Worm (Caenorhabditis elegans): ENCODE data around the gene tlp-1.
A peak's percentile ranks its signal among the peaks of the same experiment; 100 is the strongest.
"Not testable (repeated sequence)": the region's sequence is repeated elsewhere in the genome, so short reads cannot be mapped to it uniquely, and the experiment has no call there.

Gene tlp-1

ce11 chrIV:13684827-13685226 lies 19.1 kb downstream of the tlp-1 start:
- TF ChIP-seq med-1 (GFP tag; optimal IDR thresholded peaks at IDR 0.05; ENCODE audit: insufficient read depth) (no peak), ztf-29 (GFP tag; IDR thresholded peaks at IDR 0.05) (no peak), tab-1 (GFP tag; IDR thresholded peaks at IDR 0.05) (no peak), klf-2 (GFP tag; conservative IDR thresholded peaks at IDR 0.05) (no peak), flt-1 (GFP tag; IDR thresholded peaks at IDR 0.05) (no peak)

DNA sequence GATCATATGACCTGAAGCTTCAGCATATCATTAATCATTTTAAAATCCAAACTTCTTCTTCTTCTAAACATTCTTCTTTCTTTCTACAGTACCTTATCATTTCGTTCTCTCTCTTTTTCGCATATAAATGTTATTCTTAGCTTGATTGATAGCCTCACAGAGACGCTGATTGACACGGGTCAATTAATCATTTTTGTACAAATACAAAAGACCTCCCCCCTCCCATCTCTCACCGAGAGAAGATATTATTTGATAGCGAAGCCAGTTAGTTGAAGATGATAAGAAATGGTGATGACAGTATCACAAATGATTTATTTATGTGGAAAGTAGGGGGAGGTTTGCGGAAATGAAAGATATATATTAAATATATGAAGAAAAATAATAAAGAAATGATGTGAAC lies 21.1 kb downstream of the tlp-1 start:
- TF ChIP-seq ztf-29 (GFP tag; IDR thresholded peaks at IDR 0.05), result no peak
- TF ChIP-seq med-1 (GFP tag; optimal IDR thresholded peaks at IDR 0.05; ENCODE audit: insufficient read depth), result no peak
- no peak for TF ChIP-seq ref-1 (GFP tag; conservative IDR thresholded peaks at IDR 0.05)
- TF ChIP-seq ztf-23 (GFP tag; IDR thresholded peaks at IDR 0.05), result no peak
- TF ChIP-seq flt-1 (GFP tag; IDR thresholded peaks at IDR 0.05), result no peak
- TF ChIP-seq T22C8.4 (GFP tag; IDR thresholded peaks at IDR 0.05), result no peak
- no peak for TF ChIP-seq cog-1 (tag; optimal IDR thresholded peaks at IDR 0.05)
- TF ChIP-seq tab-1 (GFP tag; IDR thresholded peaks at IDR 0.05), result no peak

ce11 chrIV:13679495-13679894 lies 24.4 kb downstream of the tlp-1 start:
- TF ChIP-seq med-1 (GFP tag; optimal IDR thresholded peaks at IDR 0.05; ENCODE audit: insufficient read depth) (no peak), ztf-29 (GFP tag; IDR thresholded peaks at IDR 0.05) (no peak), ztf-23 (GFP tag; IDR thresholded peaks at IDR 0.05) (no peak), ref-1 (GFP tag; conservative IDR thresholded peaks at IDR 0.05) (no peak), tab-1 (GFP tag; IDR thresholded peaks at IDR 0.05) (no peak), T22C8.4 (GFP tag; IDR thresholded peaks at IDR 0.05) (no peak), flt-1 (GFP tag; IDR thresholded peaks at IDR 0.05) (no peak), klf-2 (GFP tag; conservative IDR thresholded peaks at IDR 0.05) (no peak), cog-1 (tag; optimal IDR thresholded peaks at IDR 0.05) (no peak)

- no peak for TF ChIP-seq tab-1 (GFP tag; IDR thresholded peaks at IDR 0.05)
These were observed 25.2 kb downstream of the tlp-1 start, which contains the start of gene srlf-26 for ce11 chrIV:13678649-13679048. Gene srlf-26, plus strand, starts transcription at chrIV:13678949.

- TF ChIP-seq flt-1 (GFP tag; IDR thresholded peaks at IDR 0.05) (no peak), ztf-23 (GFP tag; IDR thresholded peaks at IDR 0.05) (no peak), ref-1 (GFP tag; conservative IDR thresholded peaks at IDR 0.05) (no peak), med-1 (GFP tag; optimal IDR thresholded peaks at IDR 0.05; ENCODE audit: insufficient read depth) (no peak), klf-2 (GFP tag; conservative IDR thresholded peaks at IDR 0.05) (no peak), cog-1 (tag; optimal IDR thresholded peaks at IDR 0.05) (no peak), tab-1 (GFP tag; IDR thresholded peaks at IDR 0.05) (no peak), T22C8.4 (GFP tag; IDR thresholded peaks at IDR 0.05) (no peak), ztf-29 (GFP tag; IDR thresholded peaks at IDR 0.05) (no peak)
These were observed 30.4 kb downstream of the tlp-1 start, which contains the start of gene oac-48 for ce11 chrIV:13673504-13673903. Gene oac-48, plus strand, starts transcription at chrIV:13673804.

ce11 chrIV:13667975-13668374 lies 35.9 kb downstream of the tlp-1 start:
- peak; percentile 79 for TF ChIP-seq flt-1 (GFP tag; IDR thresholded peaks at IDR 0.05)

- no peak for TF ChIP-seq ref-1 (GFP tag; conservative IDR thresholded peaks at IDR 0.05)
- TF ChIP-seq cog-1 (tag; optimal IDR thresholded peaks at IDR 0.05), result no peak
- TF ChIP-seq med-1 (GFP tag; optimal IDR thresholded peaks at IDR 0.05; ENCODE audit: insufficient read depth), result no peak
- no peak for TF ChIP-seq tab-1 (GFP tag; IDR thresholded peaks at IDR 0.05)
- no peak for TF ChIP-seq ztf-23 (GFP tag; IDR thresholded peaks at IDR 0.05)
- no peak for TF ChIP-seq ztf-29 (GFP tag; IDR thresholded peaks at IDR 0.05)
- no peak for TF ChIP-seq flt-1 (GFP tag; IDR thresholded peaks at IDR 0.05)
- TF ChIP-seq T22C8.4 (GFP tag; IDR thresholded peaks at IDR 0.05), result no peak
- no peak for TF ChIP-seq klf-2 (GFP tag; conservative IDR thresholded peaks at IDR 0.05)
These were observed 36.9 kb downstream of the tlp-1 start, which contains the start of gene fbxa-215 for ce11 chrIV:13666849-13667430. Gene fbxa-215, minus strand, starts transcription at chrIV:13666909.

- TF ChIP-seq T22C8.4 (GFP tag; IDR thresholded peaks at IDR 0.05) (no peak), cog-1 (tag; optimal IDR thresholded peaks at IDR 0.05) (no peak), ztf-23 (GFP tag; IDR thresholded peaks at IDR 0.05) (no peak)
These were observed 38.8 kb downstream of the tlp-1 start for ce11 chrIV:13665073-13665472.

DNA sequence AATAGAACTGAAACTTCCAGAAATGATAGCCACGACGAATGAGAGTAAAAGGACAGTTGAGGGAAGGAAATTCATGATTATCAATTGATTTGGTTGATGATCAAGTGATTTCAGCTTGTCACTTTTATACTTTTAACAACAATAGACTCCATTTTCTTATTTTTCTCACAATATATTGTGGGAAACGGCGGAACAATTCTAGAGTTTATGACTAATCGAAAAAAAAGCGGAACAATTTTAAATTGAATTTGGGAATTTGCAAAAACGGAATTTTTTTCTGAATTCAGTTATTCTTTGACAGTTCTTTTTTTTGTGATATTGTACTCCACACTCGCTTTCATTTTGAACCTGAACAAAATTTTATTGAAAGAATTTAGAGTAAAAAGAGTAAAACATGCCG lies 39.8 kb downstream of the tlp-1 start, which contains the start of gene Y45F10C.4:
Gene Y45F10C.4, minus strand, starts transcription at position 101 of the 400 bp plus-strand sequence.
- TF ChIP-seq klf-2 (GFP tag; conservative IDR thresholded peaks at IDR 0.05) (no peak), tab-1 (GFP tag; IDR thresholded peaks at IDR 0.05) (no peak), ztf-29 (GFP tag; IDR thresholded peaks at IDR 0.05) (no peak), ztf-23 (GFP tag; IDR thresholded peaks at IDR 0.05) (no peak), flt-1 (GFP tag; IDR thresholded peaks at IDR 0.05) (no peak), med-1 (GFP tag; optimal IDR thresholded peaks at IDR 0.05; ENCODE audit: insufficient read depth) (no peak), ref-1 (GFP tag; conservative IDR thresholded peaks at IDR 0.05) (no peak), T22C8.4 (GFP tag; IDR thresholded peaks at IDR 0.05) (no peak)

DNA sequence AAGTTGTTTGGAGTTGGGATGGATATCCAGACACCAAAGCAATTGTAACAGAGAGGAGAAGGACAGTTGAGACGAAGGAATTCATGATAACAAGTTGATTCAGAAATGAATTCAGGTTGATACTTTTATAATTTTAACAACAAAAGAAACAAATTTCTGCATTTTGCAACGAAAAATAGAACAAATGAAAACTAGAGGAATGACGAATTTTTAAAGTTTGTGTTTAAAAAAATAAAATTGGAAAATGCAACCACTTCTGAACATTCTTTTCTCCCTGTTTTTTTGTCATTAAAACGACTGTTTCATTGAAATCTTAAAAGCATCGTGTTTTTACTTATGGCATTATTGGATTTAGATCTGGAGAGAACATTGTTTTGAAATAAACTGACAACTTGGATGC lies 41.3 kb downstream of the tlp-1 start, which contains the start of gene Y45F10C.2:
Gene Y45F10C.2, minus strand, starts transcription at position 101 of the 400 bp plus-strand sequence.
- not testable (repeated sequence) for TF ChIP-seq cog-1 (tag; optimal IDR thresholded peaks at IDR 0.05); ref-1 (GFP tag; conservative IDR thresholded peaks at IDR 0.05); med-1 (GFP tag; optimal IDR thresholded peaks at IDR 0.05; ENCODE audit: insufficient read depth)

DNA sequence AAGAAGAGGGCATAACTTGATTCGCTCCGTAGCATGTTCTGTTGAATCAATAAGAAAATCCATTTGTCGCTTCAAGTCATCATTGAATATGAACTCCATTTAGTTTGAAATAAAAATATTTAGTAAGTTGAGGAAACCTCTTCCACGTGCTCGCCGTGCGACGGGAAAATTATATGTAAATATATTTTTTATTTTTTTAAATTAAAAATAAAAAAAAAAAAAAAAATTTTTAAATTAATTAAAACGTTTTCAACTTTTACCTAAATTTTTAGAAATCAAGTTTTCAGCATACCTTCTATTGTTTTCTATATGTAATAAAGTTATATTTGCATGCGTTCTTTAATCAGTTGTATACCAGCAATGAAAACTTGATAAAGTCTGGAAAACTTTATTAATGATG lies 44.4 kb downstream of the tlp-1 start, which contains the start of gene Y45F10C.1:
Gene Y45F10C.1, minus strand, starts transcription at position 101 of the 400 bp plus-strand sequence.
- not testable (repeated sequence) for TF ChIP-seq klf-2 (GFP tag; conservative IDR thresholded peaks at IDR 0.05); ztf-29 (GFP tag; IDR thresholded peaks at IDR 0.05); ztf-23 (GFP tag; IDR thresholded peaks at IDR 0.05)
